Worm (Caenorhabditis elegans) whole organism, midembryonic: ENCODE data around the gene puf-5.

ENCODE experiments used
- T22C8.4 ChIP-seq: fragments of 200-800 bp; sonication (Bioruptor generic); IDR thresholded peaks from 2 replicates; pipeline ENCODE4 v1.3.6; 2022; ENCODE audit warnings: missing genetic modification characterization, missing compliant biosample characterization
- cog-1 ChIP-seq: sonication (generic microtip); optimal IDR thresholded peaks from 2 replicates; lab custom pipeline; 2016; ENCODE audit warnings: missing genetic modification characterization, missing compliant biosample characterization
- flt-1 ChIP-seq: fragments of 200-800 bp; sonication (Bioruptor generic); IDR thresholded peaks from 2 replicates; pipeline ENCODE4 v1.3.6; 2022; ENCODE audit warnings: missing genetic modification characterization, missing compliant biosample characterization
- klf-2 ChIP-seq: fragments of 200-800 bp; sonication (Bioruptor generic); conservative IDR thresholded peaks from 2 replicates; pipeline ENCODE4 v1.3.6; 2022; ENCODE audit warnings: missing genetic modification reagents, missing genetic modification characterization, missing compliant biosample characterization
- ref-1 ChIP-seq: fragments of 200-800 bp; sonication (Bioruptor generic); conservative IDR thresholded peaks from 2 replicates; pipeline ENCODE4 v1.3.6; 2022; ENCODE audit warnings: missing genetic modification reagents, missing genetic modification characterization, missing compliant biosample characterization
- ztf-23 ChIP-seq: fragments of 200-800 bp; sonication (Bioruptor generic); IDR thresholded peaks from 2 replicates; pipeline ENCODE4 v1.3.6; 2022; ENCODE audit warnings: missing genetic modification reagents, missing genetic modification characterization, missing compliant biosample characterization
- ztf-29 ChIP-seq: fragments of 200-800 bp; sonication (Bioruptor generic); IDR thresholded peaks from 2 replicates; pipeline ENCODE4 v1.3.6; 2022; ENCODE audit warnings: missing genetic modification reagents, missing genetic modification characterization, missing compliant biosample characterization

- no peak for TF ChIP-seq ztf-29 (GFP tag; lab: Robert Waterston, UW)
- TF ChIP-seq cog-1 (tag; lab: Kevin White, UChicago), result no peak
- no peak for TF ChIP-seq T22C8.4
- TF ChIP-seq ref-1 (GFP tag; lab: Robert Waterston, UW), result no peak
- no peak for TF ChIP-seq flt-1 (GFP tag; lab: Robert Waterston, UW)
- TF ChIP-seq ztf-23 (GFP tag; lab: Robert Waterston, UW), result no peak
- TF ChIP-seq klf-2 (GFP tag; lab: Robert Waterston, UW), result no peak
Measured at ce11 chrII:8610585-8610984, 35.2 kb downstream of the puf-5 start.
